Worm (Caenorhabditis elegans) whole organism, mixed stage, embryonic: ENCODE measurements around the gene Y57G11C.20.
"Not testable (repeated sequence)": the region's sequence is repeated elsewhere in the genome, so short reads cannot be mapped to it uniquely, and the experiment has no call there.

Experiments used
- M03D4.4 ChIP-seq: sonication (generic microtip); optimal IDR thresholded peaks from 2 replicates; lab custom pipeline; 2017; ENCODE audit warnings: mild to moderate bottlenecking, missing genetic modification characterization, missing compliant biosample characterization
- bed-3 ChIP-seq: fragments of 200-800 bp; sonication (Bioruptor generic); optimal IDR thresholded peaks from 3 replicates; lab custom pipeline; 2018; ENCODE audit warnings: mild to moderate bottlenecking, missing genetic modification characterization, moderate library complexity, missing compliant biosample characterization
- blmp-1 ChIP-seq: fragments of 150-350 bp; optimal IDR thresholded peaks from 2 replicates; lab custom pipeline; 2014; ENCODE audit warnings: missing biosample characterization, missing genetic modification characterization
- ceh-39 ChIP-seq: fragments of 150-350 bp; optimal IDR thresholded peaks from 2 replicates; lab custom pipeline; 2014; ENCODE audit warnings: missing biosample characterization, missing genetic modification characterization
- ceh-43 ChIP-seq: fragments of 200-800 bp; sonication (Bioruptor generic); optimal IDR thresholded peaks from 2 replicates; lab custom pipeline; 2018; ENCODE audit warnings: mild to moderate bottlenecking, missing genetic modification characterization, moderate library complexity, missing compliant biosample characterization
- ceh-83 ChIP-seq: fragments of 200-800 bp; sonication (Bioruptor generic); optimal IDR thresholded peaks from 2 replicates; lab custom pipeline; 2018; ENCODE audit warnings: mild to moderate bottlenecking, missing genetic modification characterization, missing compliant biosample characterization
- ces-1 ChIP-seq: fragments of 150-350 bp; optimal IDR thresholded peaks from 2 replicates; lab custom pipeline; 2014; ENCODE audit warnings: missing biosample characterization, missing genetic modification reagents, missing genetic modification characterization
- drap-1 ChIP-seq: fragments of 200-800 bp; sonication (Bioruptor generic); optimal IDR thresholded peaks from 3 replicates; lab custom pipeline; 2018; ENCODE audit warnings: mild to moderate bottlenecking, missing genetic modification characterization, missing compliant biosample characterization
- elt-1 ChIP-seq: sonication (generic microtip); optimal IDR thresholded peaks from 2 replicates; lab custom pipeline; 2017; ENCODE audit warnings: missing genetic modification characterization, mild to moderate bottlenecking, missing compliant biosample characterization, antibody characterized with exemption, moderate library complexity, borderline replicate concordance; ENCODE audit not compliant: insufficient read depth
- elt-3 ChIP-seq: fragments of 150-350 bp; optimal IDR thresholded peaks from 2 replicates; lab custom pipeline; 2014; ENCODE audit warnings: missing biosample characterization, missing genetic modification characterization
- flh-1 ChIP-seq: fragments of 200-800 bp; sonication (Bioruptor generic); optimal IDR thresholded peaks from 2 replicates; lab custom pipeline; 2018; ENCODE audit warnings: mild to moderate bottlenecking, missing genetic modification characterization, moderate library complexity, missing compliant biosample characterization
- ham-2 ChIP-seq: fragments of 200-800 bp; sonication (Bioruptor generic); optimal IDR thresholded peaks from 2 replicates; lab custom pipeline; 2018; ENCODE audit warnings: mild to moderate bottlenecking, missing genetic modification characterization, missing compliant biosample characterization
- hlh-1 ChIP-seq: fragments of 150-350 bp; optimal IDR thresholded peaks from 2 replicates; lab custom pipeline; 2014; ENCODE audit warnings: missing biosample characterization, missing genetic modification reagents, missing genetic modification characterization
- lin-13 ChIP-seq: fragments of 150-350 bp; optimal IDR thresholded peaks from 2 replicates; lab custom pipeline; 2014; ENCODE audit warnings: missing biosample characterization, missing genetic modification characterization
- lsy-2 ChIP-seq: fragments of 150-350 bp; optimal IDR thresholded peaks from 2 replicates; lab custom pipeline; 2014; ENCODE audit warnings: missing biosample characterization, missing genetic modification characterization
- mep-1 ChIP-seq: fragments of 150-350 bp; optimal IDR thresholded peaks from 2 replicates; lab custom pipeline; 2017; ENCODE audit warnings: missing biosample characterization, missing genetic modification reagents, missing genetic modification characterization, inconsistent platforms
- mls-2 ChIP-seq: sonication (generic microtip); optimal IDR thresholded peaks from 2 replicates; lab custom pipeline; 2016; ENCODE audit warnings: mild to moderate bottlenecking, missing genetic modification characterization, moderate library complexity, missing compliant biosample characterization
- nhr-12 ChIP-seq: fragments of 150-350 bp; optimal IDR thresholded peaks from 2 replicates; lab custom pipeline; 2014; ENCODE audit warnings: missing biosample characterization, missing genetic modification characterization
- nhr-2 ChIP-seq: fragments of 150-350 bp; optimal IDR thresholded peaks from 2 replicates; lab custom pipeline; 2014; ENCODE audit warnings: missing biosample characterization, missing genetic modification characterization
- nhr-237 ChIP-seq: fragments of 150-350 bp; optimal IDR thresholded peaks from 2 replicates; lab custom pipeline; 2014; ENCODE audit warnings: missing biosample characterization, missing genetic modification characterization
- nhr-28 ChIP-seq: fragments of 150-350 bp; optimal IDR thresholded peaks from 2 replicates; lab custom pipeline; 2014; ENCODE audit warnings: missing biosample characterization, missing genetic modification characterization
- nhr-76 ChIP-seq: sonication (generic microtip); optimal IDR thresholded peaks from 2 replicates; lab custom pipeline; 2017; ENCODE audit warnings: missing biosample characterization, missing genetic modification characterization
- pha-4 ChIP-seq: fragments of 150-350 bp; optimal IDR thresholded peaks from 2 replicates; lab custom pipeline; 2018; ENCODE audit warnings: missing biosample characterization, missing genetic modification reagents, missing genetic modification characterization
- sem-2 ChIP-seq: fragments of 200-800 bp; sonication (Bioruptor generic); optimal IDR thresholded peaks from 2 replicates; lab custom pipeline; 2018; ENCODE audit warnings: mild to moderate bottlenecking, missing genetic modification characterization, missing compliant biosample characterization
- sptf-1 ChIP-seq: sonication (generic microtip); optimal IDR thresholded peaks from 2 replicates; lab custom pipeline; 2017; ENCODE audit warnings: mild to moderate bottlenecking, missing genetic modification characterization, moderate library complexity, missing compliant biosample characterization
- unc-120 ChIP-seq: sonication (generic microtip); optimal IDR thresholded peaks from 2 replicates; lab custom pipeline; 2017; ENCODE audit warnings: missing genetic modification characterization, missing compliant biosample characterization; ENCODE audit not compliant: poor library complexity, severe bottlenecking
- unc-62 ChIP-seq: fragments of 150-350 bp; optimal IDR thresholded peaks from 2 replicates; lab custom pipeline; 2014; ENCODE audit warnings: missing biosample characterization, missing genetic modification reagents, missing genetic modification characterization
- zip-8 ChIP-seq: fragments of 150-350 bp; optimal IDR thresholded peaks from 2 replicates; lab custom pipeline; 2014; ENCODE audit warnings: missing biosample characterization, missing genetic modification characterization
- ztf-11 ChIP-seq: fragments of 150-350 bp; optimal IDR thresholded peaks from 2 replicates; lab custom pipeline; 2014; ENCODE audit warnings: missing biosample characterization, missing genetic modification characterization

Gene Y57G11C.20

DNA sequence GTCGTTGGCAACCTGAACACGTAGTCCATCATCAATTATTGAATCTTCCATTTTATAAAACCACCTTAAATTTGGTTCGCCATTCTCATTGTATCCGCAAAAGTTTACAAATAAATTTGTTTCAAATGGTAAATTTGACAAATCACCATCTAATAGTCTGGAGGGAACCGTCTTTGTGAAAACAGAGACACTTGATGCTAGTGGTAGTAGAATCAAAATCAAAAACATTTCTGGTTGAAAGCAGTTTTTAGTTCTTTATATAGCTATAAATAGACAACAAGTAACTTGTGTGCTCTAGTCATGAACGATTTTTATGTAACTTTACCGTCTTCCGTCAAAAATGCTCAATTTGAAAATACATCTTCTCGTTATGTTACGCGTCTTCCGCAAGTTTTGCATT lies at the start of gene Y57G11C.20:
Gene Y57G11C.20 (plus strand): TSS at position 301 of the 400 bp plus-strand sequence.
- TF ChIP-seq ceh-39, hlh-1, elt-3 (tag; lab: Kevin White, UChicago): not testable (repeated sequence)

ce11 chrIV:14793900-14794624 lies 49.1 kb upstream of the Y57G11C.20 start:
- peak; percentile 44 for TF ChIP-seq mls-2
- no peak for TF ChIP-seq ceh-83
- TF ChIP-seq ces-1 (GFP tag; lab: Kevin White, UChicago), result peak; percentile 51
- TF ChIP-seq ceh-39 (tag; lab: Kevin White, UChicago), result peak; percentile 75
- TF ChIP-seq ceh-43 (GFP tag; lab: Kevin White, UChicago), result peak; percentile 14
- no peak for TF ChIP-seq elt-1
- peak; percentile 43 for TF ChIP-seq unc-120 (tag; lab: Kevin White, UChicago)
- TF ChIP-seq blmp-1, result peak; percentile 94
- peak; percentile 48 for TF ChIP-seq ham-2 (GFP tag; lab: Kevin White, UChicago)
- TF ChIP-seq nhr-2, result no peak
- peak; percentile 41 for TF ChIP-seq lsy-2 (tag; lab: Kevin White, UChicago)
- no peak for TF ChIP-seq drap-1 (GFP tag; lab: Kevin White, UChicago)
- peak; percentile 6 for TF ChIP-seq mep-1 (tag; lab: Kevin White, UChicago)
- no peak for TF ChIP-seq M03D4.4
- TF ChIP-seq lin-13 (tag; lab: Kevin White, UChicago), result peak; percentile 13
- TF ChIP-seq nhr-76, result no peak
- peak; percentile 32 for TF ChIP-seq sptf-1 (tag; lab: Kevin White, UChicago)
- TF ChIP-seq nhr-237 (tag; lab: Kevin White, UChicago), result peak; percentile 1
- peak; percentile 14 for TF ChIP-seq ztf-11

DNA sequence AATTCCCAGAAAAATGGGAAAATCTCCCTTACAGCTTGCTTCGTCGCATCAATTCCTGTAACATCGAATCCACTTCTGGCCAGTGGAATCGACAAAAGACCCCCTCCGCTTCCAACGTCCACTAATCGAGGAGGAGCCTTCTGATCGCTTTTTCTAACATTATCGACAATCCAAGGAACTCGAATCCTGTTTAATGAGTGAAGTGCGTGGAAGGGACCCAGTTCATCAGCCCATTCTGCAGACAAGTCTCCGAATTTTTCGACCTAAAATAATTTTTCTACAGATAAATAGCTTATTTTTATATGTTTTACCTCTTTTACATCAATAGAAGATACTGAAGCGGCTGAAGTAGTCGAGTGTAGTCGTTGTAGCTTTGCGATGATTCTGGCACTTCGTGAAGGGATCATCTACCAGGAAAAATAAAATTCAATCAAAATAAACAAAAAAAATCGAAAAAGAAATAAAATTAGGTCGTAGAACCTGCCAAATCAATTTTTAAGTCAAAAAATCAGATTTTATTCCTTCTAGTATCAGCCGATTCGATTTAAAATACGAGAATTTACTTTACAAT lies 47.2 kb upstream of the Y57G11C.20 start, which contains the start of gene coq-3:
Gene coq-3 (minus strand): TSS at position 407 of the 571 bp plus-strand sequence.
- no peak for TF ChIP-seq elt-3 (tag; lab: Kevin White, UChicago)
- no peak for TF ChIP-seq ceh-43 (GFP tag; lab: Kevin White, UChicago)
- no peak for TF ChIP-seq mls-2
- TF ChIP-seq blmp-1, result no peak
- no peak for TF ChIP-seq nhr-12 (tag; lab: Kevin White, UChicago)
- no peak for TF ChIP-seq hlh-1 (tag; lab: Kevin White, UChicago)
- no peak for TF ChIP-seq lsy-2 (tag; lab: Kevin White, UChicago)
- TF ChIP-seq unc-62 (GFP tag; lab: Kevin White, UChicago), result no peak
- TF ChIP-seq drap-1 (GFP tag; lab: Kevin White, UChicago), result no peak
- TF ChIP-seq flh-1, result no peak
- no peak for TF ChIP-seq lin-13 (tag; lab: Kevin White, UChicago)
- TF ChIP-seq mep-1 (tag; lab: Kevin White, UChicago), result no peak
- TF ChIP-seq nhr-28 (tag; lab: Kevin White, UChicago), result no peak
- TF ChIP-seq ham-2 (GFP tag; lab: Kevin White, UChicago), result no peak
- TF ChIP-seq bed-3 (GFP tag; lab: Kevin White, UChicago), result no peak
- no peak for TF ChIP-seq nhr-237 (tag; lab: Kevin White, UChicago)
- TF ChIP-seq ceh-39 (tag; lab: Kevin White, UChicago), result no peak
- TF ChIP-seq nhr-2, result no peak
- TF ChIP-seq M03D4.4, result no peak

ce11 chrIV:14797354-14797753 lies 45.8 kb upstream of the Y57G11C.20 start, which contains the start of the genes Y57G11C.1147 and nuo-3:
TSS of gene Y57G11C.1147 (minus strand) at chrIV:14797514.
TSS of gene nuo-3 (minus strand) at chrIV:14797544.
- TF ChIP-seq lsy-2 (tag; lab: Kevin White, UChicago) (no peak), sem-2 (no peak), flh-1 (no peak), zip-8 (tag; lab: Kevin White, UChicago) (no peak), lin-13 (tag; lab: Kevin White, UChicago) (no peak), pha-4 (tag; lab: Kevin White, UChicago) (no peak), unc-62 (GFP tag; lab: Kevin White, UChicago) (no peak), mls-2 (no peak), sptf-1 (tag; lab: Kevin White, UChicago) (no peak), elt-3 (tag; lab: Kevin White, UChicago) (no peak)
